Fruit fly (Drosophila melanogaster) Kc167 (cell line): ENCODE results near the gene CG3652.

Experiments used
- Myc ChIP-seq: fragments of >200 bp; optimal IDR thresholded peaks from 2 replicates; lab custom pipeline; 2017; ENCODE audit warnings: missing external identifiers
- Sin3A ChIP-seq: fragments of >200 bp; optimal IDR thresholded peaks from 2 replicates; lab custom pipeline; 2018; ENCODE audit warnings: missing external identifiers
- psq ChIP-seq: fragments of >200 bp; optimal IDR thresholded peaks from 2 replicates; lab custom pipeline; 2017; ENCODE audit warnings: missing external identifiers
- ttk ChIP-seq: sonication (Bioruptor generic); optimal IDR thresholded peaks from 2 replicates; lab custom pipeline; 2017; ENCODE audit warnings: missing external identifiers

- TF ChIP-seq Myc (lab: Kevin White, UChicago) = no peak
- TF ChIP-seq psq (lab: Kevin White, UChicago) = no peak
- TF ChIP-seq Sin3A = no peak
- no peak for TF ChIP-seq ttk
Observed at dm6 chr2L:4385387-4386279, 8.0 kb downstream of the CG3652 start, which contains the start of gene Vps53.
